Worm (Caenorhabditis elegans): Measurements from ENCODE around the gene rgr-1.
A peak's percentile ranks its signal among the peaks of the same experiment; 100 is the strongest.

Gene rgr-1

ce11 chrIII:9355412-9355969 is 38.0 kb upstream of the rgr-1 start, which contains the start of gene chtb-1:
Gene chtb-1 (minus strand): TSS chrIII:9355462.
- no peak for TF ChIP-seq lin-15B (tag; optimal IDR thresholded peaks at IDR 0.05)
- TF ChIP-seq snu-23 (GFP tag; optimal IDR thresholded peaks at IDR 0.05) = no peak
- TF ChIP-seq ama-1 (optimal IDR thresholded peaks at IDR 0.05) = no peak
- no peak for TF ChIP-seq lin-35 (GFP tag; optimal IDR thresholded peaks at IDR 0.05)
- TF ChIP-seq nhr-47 (tag; optimal IDR thresholded peaks at IDR 0.05) = no peak
- TF ChIP-seq unc-86 (tag; optimal IDR thresholded peaks at IDR 0.05) = no peak
- no peak for TF ChIP-seq ceh-88 (GFP tag; IDR thresholded peaks at IDR 0.05)
- no peak for TF ChIP-seq isw-1 (GFP tag; IDR thresholded peaks at IDR 0.05)
- TF ChIP-seq pax-3 (tag; optimal IDR thresholded peaks at IDR 0.05) = no peak

ce11 chrIII:9359060-9359459 is 34.5 kb upstream of the rgr-1 start, which contains the start of gene K04H4.5:
Gene K04H4.5 (plus strand): TSS chrIII:9359360.
- no peak for TF ChIP-seq mab-9 (GFP tag; IDR thresholded peaks at IDR 0.05)

- TF ChIP-seq ceh-63 (GFP tag; optimal IDR thresholded peaks at IDR 0.05) (no peak), nhr-84 (tag; optimal IDR thresholded peaks at IDR 0.05) (no peak), pag-3 (tag; optimal IDR thresholded peaks at IDR 0.05; ENCODE audit: borderline replicate concordance, insufficient read depth) (no peak)
These were observed 32.3 kb upstream of the rgr-1 start, which contains the start of gene flp-25 for ce11 chrIII:9361228-9361627. Gene flp-25 (plus strand): TSS chrIII:9361528.

ce11 chrIII:9366376-9366775 is 27.2 kb upstream of the rgr-1 start:
- TF ChIP-seq elt-2 (tag; optimal IDR thresholded peaks at IDR 0.05) (peak; percentile 27), isw-1 (GFP tag; IDR thresholded peaks at IDR 0.05) (no peak), lin-39 (tag; optimal IDR thresholded peaks at IDR 0.05) (no peak), efl-1 (optimal IDR thresholded peaks at IDR 0.05) (no peak), efl-1 (GFP tag; optimal IDR thresholded peaks at IDR 0.05 in 1 of 2) (peak in 1 of 2 experiments; percentile 28), ceh-88 (GFP tag; IDR thresholded peaks at IDR 0.05) (no peak)

- no peak for TF ChIP-seq hlh-17 (GFP tag; optimal IDR thresholded peaks at IDR 0.05; ENCODE audit: borderline replicate concordance)
These were observed 26.6 kb upstream of the rgr-1 start, which contains the start of gene crn-6 for ce11 chrIII:9366971-9367370. Gene crn-6 (plus strand): TSS chrIII:9367271.

ce11 chrIII:9373779-9374178 is 19.8 kb upstream of the rgr-1 start:
- TF ChIP-seq lin-14 (GFP tag; optimal IDR thresholded peaks at IDR 0.05) = peak; percentile 13
- TF ChIP-seq efl-1 (optimal IDR thresholded peaks at IDR 0.05) = no peak
- TF ChIP-seq efl-1 (GFP tag; optimal IDR thresholded peaks at IDR 0.05 in 1 of 2) = peak in 1 of 2 experiments; percentile 25
- TF ChIP-seq hlh-17 (GFP tag; optimal IDR thresholded peaks at IDR 0.05; ENCODE audit: borderline replicate concordance) = no peak
- TF ChIP-seq fkh-10 (GFP tag; optimal IDR thresholded peaks at IDR 0.05) = peak; percentile 39

ce11 chrIII:9376701-9377100 is 16.8 kb upstream of the rgr-1 start:
- TF ChIP-seq C34B4.2 (tag; optimal IDR thresholded peaks at IDR 0.05) = no peak
- no peak for TF ChIP-seq egl-13 (tag; optimal IDR thresholded peaks at IDR 0.05)
- TF ChIP-seq lin-13 (GFP tag; optimal IDR thresholded peaks at IDR 0.05) = no peak
- no peak for TF ChIP-seq ceh-63 (GFP tag; optimal IDR thresholded peaks at IDR 0.05)
- TF ChIP-seq unc-30 (tag; optimal IDR thresholded peaks at IDR 0.05) = no peak

- TF ChIP-seq irx-1 (tag; optimal IDR thresholded peaks at IDR 0.05) (no peak), nhr-77 (tag; optimal IDR thresholded peaks at IDR 0.05) (no peak), ceh-88 (GFP tag; IDR thresholded peaks at IDR 0.05) (no peak), lsy-2 (tag; optimal IDR thresholded peaks at IDR 0.05) (no peak), unc-86 (tag; optimal IDR thresholded peaks at IDR 0.05) (no peak), mdl-1 (tag; optimal IDR thresholded peaks at IDR 0.05) (no peak), tlp-1 (tag; optimal IDR thresholded peaks at IDR 0.05) (no peak), lin-35 (GFP tag; optimal IDR thresholded peaks at IDR 0.05) (no peak), ztf-4 (tag; optimal IDR thresholded peaks at IDR 0.05) (no peak)
These were observed 10.0 kb upstream of the rgr-1 start, which contains the start of gene tkr-1 for ce11 chrIII:9383496-9383895. Gene tkr-1 (plus strand): TSS chrIII:9383796.
